Worm (Caenorhabditis elegans) whole organism, L3 larva: ENCODE results near the gene anmt-1.

ENCODE experiments used
- elt-2 ChIP-seq: sonication (generic microtip); optimal IDR thresholded peaks from 2 replicates; lab custom pipeline; 2016; ENCODE audit warnings: missing genetic modification reagents, mild to moderate bottlenecking, missing genetic modification characterization, missing compliant biosample characterization
- elt-3 ChIP-seq, 3 experiments: fragments of 150-350 bp in 1 of 3; sonication (generic microtip) in 2 of 3; optimal IDR thresholded peaks; 2 replicates in 2 of 3; 4 replicates in 1 of 3; lab custom pipeline; 2014 to 2017; ENCODE audit warnings: missing biosample characterization in 3 of 3, missing genetic modification characterization in 3 of 3
- lin-39 ChIP-seq: fragments of 150-350 bp; optimal IDR thresholded peaks from 2 replicates; lab custom pipeline; 2018; ENCODE audit warnings: missing biosample characterization, missing genetic modification reagents, missing genetic modification characterization
- lsy-12 ChIP-seq: sonication (generic microtip); optimal IDR thresholded peaks from 2 replicates; lab custom pipeline; 2016; ENCODE audit warnings: mild to moderate bottlenecking, missing genetic modification characterization, missing compliant biosample characterization
- pha-4 ChIP-seq: fragments of 150-350 bp; optimal IDR thresholded peaks from 2 replicates; lab custom pipeline; 2014; ENCODE audit warnings: missing biosample characterization, missing genetic modification reagents, missing genetic modification characterization
- snpc-4 ChIP-seq: fragments of 150-350 bp; optimal IDR thresholded peaks from 2 replicates; lab custom pipeline; 2014; ENCODE audit warnings: missing biosample characterization, missing genetic modification characterization
- ztf-11 ChIP-seq: fragments of 150-350 bp; optimal IDR thresholded peaks from 2 replicates; lab custom pipeline; 2014; ENCODE audit warnings: missing biosample characterization, missing genetic modification characterization

- no peak for TF ChIP-seq elt-2
- TF ChIP-seq elt-3 (tag; optimal IDR thresholded peaks at IDR 0.05; lab: Kevin White, UChicago): no peak
- no peak for TF ChIP-seq lin-39 (tag; lab: Kevin White, UChicago)
- no peak for TF ChIP-seq ztf-11
- no peak for TF ChIP-seq snpc-4 (tag; lab: Kevin White, UChicago)
- no peak for TF ChIP-seq pha-4
- no peak for TF ChIP-seq lsy-12 (tag; lab: Kevin White, UChicago)
Observed at ce11 chrIII:8689143-8689542, 4.5 kb downstream of the anmt-1 start.
